Fruit fly (Drosophila melanogaster) whole organism, prepupa: ENCODE data around the gene Mlc1.

Source experiments
- CG10631 ChIP-seq: fragments of 200-800 bp; sonication (Bioruptor generic); optimal IDR thresholded peaks from 2 replicates; lab custom pipeline; 2016; ENCODE audit warnings: missing biosample characterization, missing genetic modification characterization
- CG10669 ChIP-seq: fragments of 200-800 bp; sonication (Bioruptor generic); optimal IDR thresholded peaks from 3 replicates; lab custom pipeline; 2018; ENCODE audit warnings: missing biosample characterization, mild to moderate bottlenecking, missing genetic modification characterization, moderate library complexity
- CG11762 ChIP-seq: fragments of 200-800 bp; sonication (Bioruptor generic); optimal IDR thresholded peaks from 3 replicates; lab custom pipeline; 2016; ENCODE audit warnings: missing biosample characterization, missing genetic modification characterization; ENCODE audit not compliant: insufficient read depth
- CG15336 ChIP-seq: fragments of 200-800 bp; sonication (Bioruptor generic); IDR thresholded peaks from 2 replicates; pipeline ENCODE4 v1.3.6; 2022; ENCODE audit warnings: missing biosample characterization, missing genetic modification characterization
- CG1621 ChIP-seq: fragments of 200-800 bp; sonication (Bioruptor generic); optimal IDR thresholded peaks from 3 replicates; lab custom pipeline; 2018; ENCODE audit warnings: missing biosample characterization, mild to moderate bottlenecking, missing genetic modification characterization
- CG16779 ChIP-seq: fragments of 200-800 bp; sonication (Bioruptor generic); optimal IDR thresholded peaks from 3 replicates; lab custom pipeline; 2017; ENCODE audit warnings: missing biosample characterization, mild to moderate bottlenecking, missing genetic modification characterization
- CG3032 ChIP-seq: fragments of 200-800 bp; optimal IDR thresholded peaks from 2 replicates; lab custom pipeline; 2019; ENCODE audit warnings: missing biosample characterization, mild to moderate bottlenecking, missing genetic modification characterization, moderate library complexity
- CG32006 ChIP-seq: fragments of 200-800 bp; sonication (Bioruptor generic); optimal IDR thresholded peaks from 3 replicates; lab custom pipeline; 2017; ENCODE audit warnings: missing biosample characterization, mild to moderate bottlenecking, missing genetic modification characterization
- CG3919 ChIP-seq: fragments of 200-800 bp; sonication (Bioruptor generic); optimal IDR thresholded peaks from 3 replicates; lab custom pipeline; 2016; ENCODE audit warnings: missing biosample characterization, missing genetic modification characterization
- CG4318 ChIP-seq: fragments of 200-800 bp; sonication (Bioruptor generic); optimal IDR thresholded peaks from 3 replicates; lab custom pipeline; 2017; ENCODE audit warnings: missing biosample characterization, mild to moderate bottlenecking, missing genetic modification characterization
- CG6163 ChIP-seq: fragments of 200-800 bp; sonication (Bioruptor generic); IDR thresholded peaks from 3 replicates; pipeline ENCODE4 v1.3.6; 2022; ENCODE audit warnings: missing biosample characterization, missing genetic modification characterization
- CG6276 ChIP-seq: fragments of 200-800 bp; sonication (Bioruptor generic); optimal IDR thresholded peaks from 2 replicates; lab custom pipeline; 2017; ENCODE audit warnings: missing biosample characterization, mild to moderate bottlenecking, missing genetic modification characterization
- CG6808 ChIP-seq: fragments of 200-800 bp; sonication (Bioruptor generic); optimal IDR thresholded peaks from 3 replicates; lab custom pipeline; 2017; ENCODE audit warnings: missing biosample characterization, missing genetic modification characterization, mild to moderate bottlenecking, moderate library complexity, missing genetic modification reagents
- CG6854 ChIP-seq: fragments of 200-800 bp; sonication (Bioruptor generic); optimal IDR thresholded peaks from 2 replicates; lab custom pipeline; 2017; ENCODE audit warnings: missing biosample characterization, mild to moderate bottlenecking, missing genetic modification characterization
- CG8119 ChIP-seq: fragments of 200-800 bp; sonication (Bioruptor generic); IDR thresholded peaks from 3 replicates; pipeline ENCODE4 v1.3.6; 2022; ENCODE audit warnings: missing biosample characterization, missing genetic modification characterization
- CG8632 ChIP-seq: fragments of 200-800 bp; sonication (Bioruptor generic); optimal IDR thresholded peaks from 3 replicates; lab custom pipeline; 2016; ENCODE audit warnings: missing biosample characterization, missing genetic modification characterization
- CG9139 ChIP-seq: fragments of 200-800 bp; sonication (Bioruptor generic); optimal IDR thresholded peaks from 3 replicates; lab custom pipeline; 2017; ENCODE audit warnings: missing biosample characterization, mild to moderate bottlenecking, missing genetic modification characterization
- Eip75B ChIP-seq: fragments of 200-800 bp; sonication (Bioruptor generic); optimal IDR thresholded peaks from 3 replicates; lab custom pipeline; 2016; ENCODE audit warnings: missing biosample characterization, missing genetic modification characterization
- Eip78C ChIP-seq: fragments of 200-800 bp; sonication (Bioruptor generic); peaks from one replicate; lab custom pipeline; 2016; ENCODE audit warnings: missing biosample characterization, missing genetic modification characterization
- Ets21C ChIP-seq: fragments of 200-800 bp; sonication (Bioruptor generic); optimal IDR thresholded peaks from 3 replicates; lab custom pipeline; 2016; ENCODE audit warnings: missing biosample characterization, missing genetic modification characterization
- Ets96B ChIP-seq: fragments of 200-800 bp; optimal IDR thresholded peaks from 2 replicates; lab custom pipeline; 2019; ENCODE audit warnings: missing biosample characterization, mild to moderate bottlenecking, missing genetic modification characterization, moderate library complexity
- Gug ChIP-seq: fragments of 200-800 bp; sonication (Bioruptor generic); IDR thresholded peaks from 2 replicates; pipeline ENCODE4 v1.3.6; 2022; ENCODE audit warnings: missing biosample characterization, missing genetic modification characterization
- Hr39 ChIP-seq: fragments of 200-800 bp; sonication (Bioruptor generic); optimal IDR thresholded peaks from 2 replicates; lab custom pipeline; 2016; ENCODE audit warnings: missing biosample characterization, missing genetic modification characterization
- Hr4 ChIP-seq: fragments of 200-800 bp; sonication (Bioruptor generic); optimal IDR thresholded peaks from 3 replicates; lab custom pipeline; 2016; ENCODE audit warnings: missing biosample characterization, missing genetic modification characterization
- Lpt ChIP-seq: fragments of 200-800 bp; sonication (Bioruptor generic); optimal IDR thresholded peaks from 3 replicates; lab custom pipeline; 2016; ENCODE audit warnings: missing biosample characterization, missing genetic modification characterization
- OdsH ChIP-seq: fragments of 200-800 bp; sonication (Bioruptor generic); optimal IDR thresholded peaks from 3 replicates; lab custom pipeline; 2016; ENCODE audit warnings: missing biosample characterization, missing genetic modification characterization
- Smox ChIP-seq: fragments of 200-800 bp; sonication (Bioruptor generic); optimal IDR thresholded peaks from 3 replicates; lab custom pipeline; 2016; ENCODE audit warnings: missing biosample characterization, missing genetic modification characterization
- Sox102F ChIP-seq: fragments of 200-800 bp; sonication (Bioruptor generic); optimal IDR thresholded peaks from 2 replicates; lab custom pipeline; 2016; ENCODE audit warnings: missing biosample characterization, mild to moderate bottlenecking, missing genetic modification characterization
- Sox15 ChIP-seq: fragments of 200-800 bp; sonication (Bioruptor generic); optimal IDR thresholded peaks from 3 replicates; lab custom pipeline; 2016; ENCODE audit warnings: missing biosample characterization, missing genetic modification characterization
- cyc ChIP-seq: fragments of 200-800 bp; sonication (Bioruptor generic); optimal IDR thresholded peaks from 3 replicates; lab custom pipeline; 2016; ENCODE audit warnings: missing biosample characterization, missing genetic modification characterization
- dac ChIP-seq: fragments of 200-800 bp; sonication (Bioruptor generic); optimal IDR thresholded peaks from 2 replicates; lab custom pipeline; 2017; ENCODE audit warnings: missing biosample characterization, mild to moderate bottlenecking, missing genetic modification characterization
- dsx ChIP-seq: fragments of 200-800 bp; optimal IDR thresholded peaks from 3 replicates; lab custom pipeline; 2019; ENCODE audit warnings: missing biosample characterization, mild to moderate bottlenecking, missing genetic modification characterization, moderate library complexity; ENCODE audit not compliant: poor library complexity, severe bottlenecking
- esn ChIP-seq: fragments of 200-800 bp; sonication (Bioruptor generic); optimal IDR thresholded peaks from 2 replicates; lab custom pipeline; 2016; ENCODE audit warnings: missing biosample characterization, mild to moderate bottlenecking, missing genetic modification characterization, moderate library complexity
- fd59A ChIP-seq: fragments of 200-800 bp; sonication (Bioruptor generic); optimal IDR thresholded peaks from 2 replicates; lab custom pipeline; 2017; ENCODE audit warnings: missing biosample characterization, mild to moderate bottlenecking, missing genetic modification characterization, missing genetic modification reagents
- fkh ChIP-seq: fragments of 200-800 bp; sonication (Bioruptor generic); optimal IDR thresholded peaks from 3 replicates; lab custom pipeline; 2017; ENCODE audit warnings: missing biosample characterization, mild to moderate bottlenecking, missing genetic modification characterization, moderate library complexity
- lz ChIP-seq: fragments of 200-800 bp; sonication (Bioruptor generic); optimal IDR thresholded peaks from 3 replicates; lab custom pipeline; 2016; ENCODE audit warnings: missing biosample characterization, missing genetic modification characterization
- net ChIP-seq: fragments of 200-800 bp; sonication (Bioruptor generic); optimal IDR thresholded peaks from 3 replicates; lab custom pipeline; 2016; ENCODE audit warnings: missing biosample characterization, missing genetic modification characterization
- salr ChIP-seq, 2 experiments: fragments of 200-800 bp; sonication (Bioruptor generic); optimal IDR thresholded peaks; 3 replicates each; lab custom pipeline; 2016 to 2018; ENCODE audit warnings: missing biosample characterization in 2 of 2, missing genetic modification characterization in 2 of 2, mild to moderate bottlenecking in 1 of 2
- spab ChIP-seq: fragments of 200-800 bp; sonication (Bioruptor generic); optimal IDR thresholded peaks from 2 replicates; lab custom pipeline; 2017; ENCODE audit warnings: missing biosample characterization, mild to moderate bottlenecking, missing genetic modification characterization, missing genetic modification reagents
- ss ChIP-seq, 2 experiments: fragments of 200-800 bp; sonication (Bioruptor generic); optimal IDR thresholded peaks; 2 replicates in 1 of 2; 3 replicates in 1 of 2; lab custom pipeline; 2017 to 2018; ENCODE audit warnings: mild to moderate bottlenecking in 2 of 2, missing biosample characterization in 2 of 2, missing genetic modification characterization in 2 of 2, moderate library complexity in 1 of 2
- svp ChIP-seq: fragments of 200-800 bp; sonication (Bioruptor generic); peaks from one replicate; lab custom pipeline; 2016; ENCODE audit warnings: missing biosample characterization, missing genetic modification characterization
- topi ChIP-seq: fragments of 200-800 bp; sonication (Bioruptor generic); optimal IDR thresholded peaks from 3 replicates; lab custom pipeline; 2016; ENCODE audit warnings: missing biosample characterization, missing genetic modification characterization
- vri ChIP-seq: fragments of 200-800 bp; sonication (Bioruptor generic); optimal IDR thresholded peaks from 3 replicates; lab custom pipeline; 2016; ENCODE audit warnings: missing biosample characterization, mild to moderate bottlenecking, missing genetic modification characterization

The Mlc1 gene

DNA sequence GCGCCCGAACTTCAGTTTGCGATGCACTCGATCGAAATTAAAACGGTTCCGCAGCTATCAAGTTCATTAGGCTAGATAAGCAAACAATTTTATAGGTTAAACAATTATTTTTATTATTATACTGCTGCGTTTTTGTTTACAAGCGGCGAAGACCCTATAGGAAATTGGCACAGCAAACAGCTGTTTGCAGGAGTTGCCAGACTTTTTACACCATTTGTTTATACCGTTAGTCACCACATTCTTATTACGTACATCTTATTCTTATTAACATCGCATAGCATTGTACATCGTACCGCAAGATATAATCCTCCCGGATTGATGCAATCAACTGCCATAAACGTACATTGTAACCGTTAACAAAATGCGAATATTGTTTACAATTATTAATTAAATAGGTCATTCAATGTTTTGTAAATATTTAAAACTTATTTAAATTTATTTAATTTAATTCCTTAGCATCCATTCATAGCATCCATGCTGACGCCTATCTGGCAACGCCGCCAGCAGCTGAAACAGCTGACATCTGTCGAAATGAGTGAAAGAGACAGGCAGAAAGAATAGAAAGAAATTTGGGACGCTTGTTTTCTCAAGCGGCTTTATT lies 46.7 kb upstream of the Mlc1 start, which contains the start of the genes CROT and CG12877 (continued):
- peak; percentile 82 for TF ChIP-seq CG3032 (tag; lab: Kevin White, UChicago)
- no peak for TF ChIP-seq CG6854 (GFP tag; lab: Kevin White, UChicago)
- peak; percentile 64 for TF ChIP-seq CG1621 (tag; lab: Kevin White, UChicago)
- peak; percentile 77 for TF ChIP-seq lz (GFP tag; lab: Kevin White, UChicago)
- peak; percentile 71 for TF ChIP-seq CG10669 (GFP tag; lab: Kevin White, UChicago)
- TF ChIP-seq topi, result peak; percentile 54
- no peak for TF ChIP-seq OdsH (GFP tag; lab: Kevin White, UChicago)
- peak; percentile 66 for TF ChIP-seq Gug (GFP tag; lab: Robert Waterston, UW)
- TF ChIP-seq CG4318 (GFP tag; lab: Kevin White, UChicago), result no peak
- peak; percentile 84 for TF ChIP-seq Hr4 (GFP tag; lab: Kevin White, UChicago)
- peak; percentile 76 for TF ChIP-seq net
- TF ChIP-seq Smox (GFP tag; lab: Kevin White, UChicago), result peak; percentile 75
- peak; percentile 47 for TF ChIP-seq dsx (GFP tag; lab: Kevin White, UChicago)

DNA sequence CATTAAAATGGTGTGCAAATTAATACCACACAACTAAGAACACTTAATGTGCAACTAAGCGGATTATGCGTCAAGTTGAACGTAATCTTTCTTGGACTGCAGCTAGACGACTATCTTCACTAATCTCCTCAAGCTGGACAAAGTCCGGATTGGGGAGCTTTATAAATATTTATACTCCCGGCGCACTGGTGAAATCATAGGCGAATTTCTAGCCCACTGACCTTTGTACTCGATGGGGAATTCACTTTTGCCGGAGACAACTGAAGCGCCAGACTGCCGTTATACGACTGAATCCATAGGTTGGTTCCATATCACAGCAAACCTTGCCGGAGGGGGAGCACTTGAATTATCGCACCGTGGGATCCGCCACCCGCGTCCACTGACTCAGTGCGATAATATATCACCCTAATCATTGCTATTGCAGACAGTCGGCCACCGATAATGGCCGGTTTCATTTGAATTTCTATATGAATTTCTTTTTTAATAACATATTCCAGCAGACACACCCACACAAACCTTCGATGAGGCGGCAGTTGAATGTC lies 46.1 kb upstream of the Mlc1 start:
- TF ChIP-seq CG1621 (tag; lab: Kevin White, UChicago) (no peak), fd59A (no peak), salr (GFP tag; optimal IDR thresholded peaks at IDR 0.05; lab: Kevin White, UChicago) (no peak), Eip75B (GFP tag; lab: Kevin White, UChicago) (no peak), Ets21C (GFP tag; lab: Kevin White, UChicago) (no peak), Ets96B (tag; lab: Kevin White, UChicago) (no peak), CG32006 (no peak), CG6854 (GFP tag; lab: Kevin White, UChicago) (peak; percentile 10), CG6276 (GFP tag; lab: Kevin White, UChicago) (peak; percentile 76), svp (GFP tag; lab: Kevin White, UChicago) (peak; percentile 89), CG9139 (peak; percentile 38), CG6163 (GFP tag; lab: Robert Waterston, UW) (no peak), Sox102F (GFP tag; lab: Kevin White, UChicago) (no peak), CG15336 (no peak; the same call in 1 of the 2 replicates), Sox15 (GFP tag; lab: Kevin White, UChicago) (no peak), CG10669 (GFP tag; lab: Kevin White, UChicago) (no peak), fkh (GFP tag; lab: Kevin White, UChicago) (no peak), dac (no peak), CG3919 (no peak), CG16779 (peak; percentile 45), Hr39 (GFP tag; lab: Kevin White, UChicago) (no peak), esn (GFP tag; lab: Kevin White, UChicago) (no peak), ss (GFP tag; optimal IDR thresholded peaks at IDR 0.05; lab: Kevin White, UChicago) (peak; percentile 46 to 59), CG10631 (no peak), CG11762 (GFP tag; lab: Kevin White, UChicago) (no peak), CG8119 (GFP tag; lab: Robert Waterston, UW) (peak; percentile 21; the same call in 1 of the 3 replicates), Eip78C (GFP tag; lab: Kevin White, UChicago) (peak; percentile 17), CG8632 (GFP tag; lab: Kevin White, UChicago) (no peak), spab (GFP tag; lab: Kevin White, UChicago) (no peak), CG6808 (GFP tag; lab: Kevin White, UChicago) (peak; percentile 19), Lpt (GFP tag; lab: Kevin White, UChicago) (no peak), topi (no peak), cyc (no peak), vri (GFP tag; lab: Kevin White, UChicago) (peak; percentile 89)
